Worm (Caenorhabditis elegans) whole organism, L1 larva: Measurements from ENCODE around the gene B0334.20.

Source experiments
- elt-3 ChIP-seq, 6 experiments: fragments of 150-350 bp in 1 of 6; sonication (generic microtip); optimal IDR thresholded peaks; 2 replicates each; lab custom pipeline; 2017 to 2018; ENCODE audit warnings: missing biosample characterization in 6 of 6, missing genetic modification characterization in 6 of 6, inconsistent platforms in 1 of 6
- nhr-237 ChIP-seq: fragments of 150-350 bp; optimal IDR thresholded peaks from 2 replicates; lab custom pipeline; 2014; ENCODE audit warnings: missing biosample characterization, missing genetic modification characterization

DNA sequence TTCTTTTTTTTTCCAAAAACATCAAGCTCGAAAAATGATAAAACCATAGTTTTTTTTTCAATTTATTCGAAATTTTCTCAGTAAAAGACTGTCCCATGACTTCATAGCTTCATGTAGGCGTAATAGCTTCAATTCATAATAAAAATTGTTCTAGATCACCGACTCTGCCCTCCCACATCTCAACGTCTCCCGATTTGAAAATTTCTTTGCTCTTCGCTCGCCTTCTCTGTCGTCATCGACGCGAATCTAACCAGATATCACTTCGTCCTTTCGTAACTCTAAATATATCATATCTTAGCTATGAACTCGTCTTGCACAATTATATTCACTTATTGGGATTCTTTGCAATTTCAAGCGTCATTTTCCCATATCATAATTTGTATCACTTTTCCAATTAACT, 14.5 kb upstream of the B0334.20 start, which contains the start of gene srh-44:
- TF ChIP-seq nhr-237 (no peak), elt-3 (tag; optimal IDR thresholded peaks at IDR 0.05; lab: Kevin White, UChicago) (no peak)
